Fruit fly (Drosophila melanogaster) whole organism, adult: ENCODE data around the gene CG4017.

ENCODE experiments used
- CG12768 ChIP-seq: fragments of 200-800 bp; sonication (Bioruptor generic); optimal IDR thresholded peaks from 2 replicates; lab custom pipeline; 2017; ENCODE audit warnings: missing biosample characterization, missing genetic modification characterization, mild to moderate bottlenecking, moderate library complexity, missing genetic modification reagents
- CG7045 ChIP-seq: fragments of 200-800 bp; sonication (Bioruptor generic); optimal IDR thresholded peaks from 2 replicates; lab custom pipeline; 2017; ENCODE audit warnings: missing biosample characterization, mild to moderate bottlenecking, missing genetic modification characterization
- Hr96 ChIP-seq: fragments of 200-800 bp; sonication (Bioruptor generic); optimal IDR thresholded peaks from 2 replicates; lab custom pipeline; 2016; ENCODE audit warnings: missing biosample characterization, missing genetic modification characterization
- bab1 ChIP-seq: fragments of 200-800 bp; sonication (Bioruptor generic); optimal IDR thresholded peaks from 3 replicates; lab custom pipeline; 2019; ENCODE audit warnings: missing biosample characterization, mild to moderate bottlenecking, missing genetic modification characterization, moderate library complexity
- cnc ChIP-seq, 2 experiments: fragments of >200 bp; optimal IDR thresholded peaks; 2 replicates each; lab custom pipeline; 2017
- ovo ChIP-seq: fragments of 200-800 bp; sonication (Bioruptor generic); optimal IDR thresholded peaks from 2 replicates; lab custom pipeline; 2016; ENCODE audit warnings: missing biosample characterization, missing genetic modification characterization
- pad ChIP-seq: fragments of 200-800 bp; sonication (Bioruptor generic); optimal IDR thresholded peaks from 3 replicates; lab custom pipeline; 2017; ENCODE audit warnings: missing biosample characterization, missing genetic modification characterization, mild to moderate bottlenecking, moderate library complexity, missing genetic modification reagents
- toe ChIP-seq: fragments of 200-800 bp; sonication (Bioruptor generic); optimal IDR thresholded peaks from 2 replicates; lab custom pipeline; 2016; ENCODE audit warnings: missing biosample characterization, missing genetic modification characterization

DNA sequence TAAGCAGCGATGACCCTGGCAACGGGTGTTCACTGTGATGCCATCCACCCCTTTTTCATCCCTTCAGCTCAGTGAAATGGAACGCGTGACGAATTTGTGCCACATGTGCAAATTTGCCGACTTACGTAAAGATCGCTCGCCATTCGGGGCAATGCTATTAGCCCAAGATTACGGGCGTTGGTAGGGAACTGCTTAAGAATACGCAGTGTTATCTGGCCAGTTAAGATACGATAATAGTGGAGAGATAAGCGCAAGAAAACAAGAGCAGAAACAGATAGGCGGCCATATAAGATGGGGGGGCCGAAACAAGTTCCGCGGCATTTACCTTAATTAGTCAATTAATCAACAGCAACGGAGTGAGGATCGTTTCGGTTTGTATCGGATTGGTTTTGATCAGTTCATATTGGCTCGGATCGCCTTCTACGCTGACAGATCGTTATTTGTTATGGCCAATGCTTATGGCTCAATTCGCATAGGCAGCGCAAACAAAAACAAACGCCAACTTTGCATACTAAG, 19.1 kb downstream of the CG4017 start:
- TF ChIP-seq CG12768 (peak; percentile 55), bab1 (GFP tag; lab: Kevin White, UChicago) (no peak), pad (peak; percentile 14), Hr96 (no peak), toe (GFP tag; lab: Kevin White, UChicago) (no peak), CG7045 (GFP tag; lab: Kevin White, UChicago) (peak; percentile 38), ovo (GFP tag; lab: Kevin White, UChicago) (no peak), cnc (optimal IDR thresholded peaks at IDR 0.05; lab: Kevin White, UChicago) (no peak)
